Fruit fly (Drosophila melanogaster): ENCODE data around the gene CG31415.
A peak's percentile ranks its signal among the peaks of the same experiment; 100 is the strongest.

Gene CG31415

DNA sequence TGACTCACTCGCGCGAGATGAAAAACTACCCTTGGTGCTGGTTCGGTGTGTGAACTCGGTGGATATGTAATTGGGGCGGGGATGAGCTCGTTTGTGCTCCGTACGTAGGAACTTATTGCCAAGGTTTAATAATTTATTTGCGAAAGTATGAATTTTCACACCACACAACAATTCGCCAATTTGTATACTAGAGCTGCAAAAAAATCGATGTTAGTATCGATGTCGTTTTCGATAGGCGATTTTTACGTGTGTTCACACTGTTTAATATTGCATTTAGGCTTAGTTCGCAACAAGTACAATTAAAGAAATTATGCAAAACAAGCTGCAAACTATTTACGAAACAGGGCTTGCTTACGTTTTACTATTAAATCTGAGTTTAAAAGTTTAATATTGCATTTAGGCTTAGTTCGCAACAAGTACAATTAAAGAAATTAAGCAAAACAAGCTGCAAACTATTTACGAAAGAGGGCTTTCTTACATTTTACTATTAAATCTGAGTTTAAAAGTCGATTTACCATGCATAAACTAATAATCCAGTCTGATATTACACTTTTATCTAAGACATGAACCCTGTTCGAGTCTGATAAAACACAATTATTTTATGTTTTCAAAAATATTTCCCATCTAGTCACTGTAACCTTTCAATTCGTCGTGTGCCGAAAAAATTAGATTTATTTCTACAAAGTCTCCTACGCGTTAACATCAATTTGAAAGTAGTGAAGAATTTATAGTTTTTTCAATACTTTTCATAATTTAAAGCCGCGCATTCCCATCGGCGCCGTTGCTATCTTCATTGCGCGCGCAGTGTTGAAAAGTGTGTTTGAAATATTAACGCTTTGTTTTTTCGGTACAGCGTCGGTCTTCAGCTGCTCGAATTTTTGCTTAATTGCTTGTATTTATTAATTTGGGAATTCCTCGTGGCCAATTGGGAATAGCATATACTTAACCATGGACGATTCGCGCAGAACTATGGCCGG, 19.9 kb downstream of the CG31415 start, which contains the start of the genes Snap24 and CG8478 (continued):
- TF ChIP-seq CG12391 (tag; optimal IDR thresholded peaks at IDR 0.05) (peak; percentile 42), B-H2 (GFP tag; optimal IDR thresholded peaks at IDR 0.05) (no peak), Hey (tag; optimal IDR thresholded peaks at IDR 0.05) (no peak), CG10321 (GFP tag; IDR thresholded peaks at IDR 0.05) (no peak), CG6765 (GFP tag; optimal IDR thresholded peaks at IDR 0.05) (no peak), CG9727 (GFP tag; optimal IDR thresholded peaks at IDR 0.05) (peak; percentile 10), CG7556 (GFP tag; optimal IDR thresholded peaks at IDR 0.05) (no peak), CG9437 (GFP tag; optimal IDR thresholded peaks at IDR 0.05) (no peak), danr (GFP tag; IDR thresholded peaks at IDR 0.05) (no peak), CG10654 (GFP tag; optimal IDR thresholded peaks at IDR 0.05) (no peak), Side (GFP tag; optimal IDR thresholded peaks at IDR 0.05) (no peak), chm (GFP tag; IDR thresholded peaks at IDR 0.05) (no peak), fd96Cb (tag; optimal IDR thresholded peaks at IDR 0.05) (no peak), CG34224 (GFP tag; IDR thresholded peaks at IDR 0.05; ENCODE audit: partially characterized antibody) (peak; percentile 79), pzg (GFP tag; optimal IDR thresholded peaks at IDR 0.05) (peak; percentile 61), Gsc (GFP tag; IDR thresholded peaks at IDR 0.05) (no peak), ftz-f1 (GFP tag; optimal IDR thresholded peaks at IDR 0.05) (no peak), CG4404 (GFP tag; IDR thresholded peaks at IDR 0.05) (no peak), CG12942 (GFP tag; optimal IDR thresholded peaks at IDR 0.05) (no peak), sr (GFP tag; IDR thresholded peaks at IDR 0.05) (no peak), H2.0 (GFP tag; IDR thresholded peaks at IDR 0.05) (no peak), CG42726 (GFP tag; IDR thresholded peaks at IDR 0.05; ENCODE audit: partially characterized antibody) (peak; percentile 45; the same call in 1 of the 2 replicates), stwl (tag; optimal IDR thresholded peaks at IDR 0.05) (peak; percentile 91), Adf1 (GFP tag; IDR thresholded peaks at IDR 0.05) (no peak), TFAM (GFP tag; optimal IDR thresholded peaks at IDR 0.05) (no peak), Spps (tag; optimal IDR thresholded peaks at IDR 0.05) (no peak), Dref (GFP tag; IDR thresholded peaks at IDR 0.05) (peak; percentile 87), Pdp1 (GFP tag; optimal IDR thresholded peaks at IDR 0.05) (peak in 1 of 2 experiments; percentile 22), CG33557 (GFP tag; optimal IDR thresholded peaks at IDR 0.05) (no peak), CG17359 (tag; optimal IDR thresholded peaks at IDR 0.05) (no peak), HmgD (GFP tag; optimal IDR thresholded peaks at IDR 0.05) (no peak), Ada2b (GFP tag; IDR thresholded peaks at IDR 0.05) (no peak), H15 (GFP tag; IDR thresholded peaks at IDR 0.05) (no peak), CG9215 (GFP tag; IDR thresholded peaks at IDR 0.05) (no peak), hkb (optimal IDR thresholded peaks at IDR 0.05) (no peak), hkb (GFP tag; IDR thresholded peaks at IDR 0.05) (no peak), CG18011 (GFP tag; optimal IDR thresholded peaks at IDR 0.05) (no peak), tin (GFP tag; optimal IDR thresholded peaks at IDR 0.05) (no peak), CG11695 (GFP tag; IDR thresholded peaks at IDR 0.05) (no peak), chif (GFP tag; optimal IDR thresholded peaks at IDR 0.05) (no peak), CG6654 (GFP tag; optimal IDR thresholded peaks at IDR 0.05) (no peak), CG4282 (GFP tag; optimal IDR thresholded peaks at IDR 0.05) (no peak), Sin3A (optimal IDR thresholded peaks at IDR 0.05) (no peak), Doc3 (GFP tag; IDR thresholded peaks at IDR 0.05; ENCODE audit: partially characterized antibody) (peak; percentile 71), gcm (GFP tag; optimal IDR thresholded peaks at IDR 0.05) (no peak), Dek (tag; optimal IDR thresholded peaks at IDR 0.05) (no peak), fu2 (GFP tag; optimal IDR thresholded peaks at IDR 0.05) (no peak), slbo (GFP tag; IDR thresholded peaks at IDR 0.05) (peak; percentile 12; the same call in 1 of the 2 replicates), CG14710 (tag; optimal IDR thresholded peaks at IDR 0.05) (peak; percentile 78), CG17612 (GFP tag; IDR thresholded peaks at IDR 0.05) (no peak)
